Fruit fly (Drosophila melanogaster) whole organism, embryonic: ENCODE data around the gene MFS9.

Experiments used
- CG15479 ChIP-seq: fragments of 200-800 bp; sonication (Bioruptor generic); optimal IDR thresholded peaks from 3 replicates; lab custom pipeline; 2019; ENCODE audit warnings: missing biosample characterization, mild to moderate bottlenecking, missing genetic modification characterization, moderate library complexity
- CG16863 ChIP-seq: fragments of 200-800 bp; sonication (Bioruptor generic); optimal IDR thresholded peaks from 3 replicates; lab custom pipeline; 2016; ENCODE audit warnings: missing biosample characterization, missing genetic modification characterization
- CG17802 ChIP-seq: fragments of 200-800 bp; sonication (Bioruptor generic); optimal IDR thresholded peaks from 2 replicates; lab custom pipeline; 2018; ENCODE audit warnings: missing biosample characterization, mild to moderate bottlenecking, missing genetic modification characterization, moderate library complexity
- CG2875 ChIP-seq: fragments of 200-800 bp; sonication (Bioruptor generic); optimal IDR thresholded peaks from 2 replicates; lab custom pipeline; 2017; ENCODE audit warnings: missing biosample characterization, mild to moderate bottlenecking, missing genetic modification characterization, missing genetic modification reagents
- CG31365 ChIP-seq: fragments of 200-800 bp; sonication (Bioruptor generic); optimal IDR thresholded peaks from 2 replicates; lab custom pipeline; 2018; ENCODE audit warnings: missing biosample characterization, mild to moderate bottlenecking, missing genetic modification characterization
- CG31388 ChIP-seq: fragments of 200-800 bp; sonication (Bioruptor generic); optimal IDR thresholded peaks from 2 replicates; lab custom pipeline; 2016; ENCODE audit warnings: missing biosample characterization, missing genetic modification characterization
- CG32767 ChIP-seq: fragments of 200-800 bp; sonication (Bioruptor generic); IDR thresholded peaks from 2 replicates; pipeline ENCODE4 v1.3.6; 2022; ENCODE audit warnings: missing biosample characterization, missing genetic modification characterization
- CG3838 ChIP-seq: fragments of 200-800 bp; sonication (Bioruptor generic); optimal IDR thresholded peaks from 3 replicates; lab custom pipeline; 2016; ENCODE audit warnings: missing biosample characterization, missing genetic modification characterization
- CG4404 ChIP-seq: fragments of 200-800 bp; sonication (Bioruptor generic); IDR thresholded peaks from 2 replicates; pipeline ENCODE4 v1.3.6; 2022; ENCODE audit warnings: missing biosample characterization, missing genetic modification characterization
- CG7556 ChIP-seq: fragments of 200-800 bp; sonication (Bioruptor generic); optimal IDR thresholded peaks from 2 replicates; lab custom pipeline; 2017; ENCODE audit warnings: missing biosample characterization, mild to moderate bottlenecking, missing genetic modification characterization
- CG7745 ChIP-seq: fragments of 200-800 bp; sonication (Bioruptor generic); optimal IDR thresholded peaks from 2 replicates; lab custom pipeline; 2018; ENCODE audit warnings: missing biosample characterization, mild to moderate bottlenecking, missing genetic modification characterization, moderate library complexity
- CG7928 ChIP-seq: fragments of 200-800 bp; sonication (Bioruptor generic); optimal IDR thresholded peaks from 2 replicates; lab custom pipeline; 2017; ENCODE audit warnings: missing biosample characterization, mild to moderate bottlenecking, missing genetic modification characterization
- CG9215 ChIP-seq: fragments of 200-800 bp; sonication (Bioruptor generic); IDR thresholded peaks from 2 replicates; pipeline ENCODE4 v1.3.6; 2022; ENCODE audit warnings: missing biosample characterization, missing genetic modification characterization
- CG9609 ChIP-seq: fragments of 200-800 bp; sonication (Bioruptor generic); optimal IDR thresholded peaks from 3 replicates; lab custom pipeline; 2016; ENCODE audit warnings: missing biosample characterization, missing genetic modification characterization
- D ChIP-seq, 2 experiments: fragments of 200-800 bp in 1 of 2; fragments of >200 bp in 1 of 2; sonication (Bioruptor generic) in 1 of 2; optimal IDR thresholded peaks; 2 replicates in 1 of 2; 3 replicates in 1 of 2; lab custom pipeline; 2017; ENCODE audit warnings: mild to moderate bottlenecking in 1 of 2, missing biosample characterization in 1 of 2, missing genetic modification characterization in 1 of 2, missing genetic modification reagents in 1 of 2
- Dad ChIP-seq: fragments of 200-800 bp; sonication (Bioruptor generic); optimal IDR thresholded peaks from 3 replicates; lab custom pipeline; 2016; ENCODE audit warnings: missing biosample characterization, missing genetic modification characterization
- Dek ChIP-seq: fragments of 200-800 bp; sonication (Bioruptor generic); optimal IDR thresholded peaks from 3 replicates; lab custom pipeline; 2019; ENCODE audit warnings: missing biosample characterization, mild to moderate bottlenecking, missing genetic modification characterization, moderate library complexity
- ERR ChIP-seq: fragments of 200-800 bp; sonication (Bioruptor generic); optimal IDR thresholded peaks from 2 replicates; lab custom pipeline; 2016; ENCODE audit warnings: missing biosample characterization, missing genetic modification characterization
- Fer3 ChIP-seq: fragments of 200-800 bp; sonication (Bioruptor generic); optimal IDR thresholded peaks from 2 replicates; lab custom pipeline; 2018; ENCODE audit warnings: missing biosample characterization, mild to moderate bottlenecking, missing genetic modification characterization, moderate library complexity
- HLHmδ ChIP-seq: fragments of 200-800 bp; sonication (Bioruptor generic); optimal IDR thresholded peaks from 2 replicates; lab custom pipeline; 2018; ENCODE audit warnings: missing biosample characterization, mild to moderate bottlenecking, missing genetic modification characterization, moderate library complexity
- Hey ChIP-seq: fragments of 200-800 bp; sonication (Bioruptor generic); optimal IDR thresholded peaks from 3 replicates; lab custom pipeline; 2018; ENCODE audit warnings: missing biosample characterization, mild to moderate bottlenecking, missing genetic modification characterization
- Lim3 ChIP-seq: fragments of 200-800 bp; sonication (Bioruptor generic); IDR thresholded peaks from 2 replicates; pipeline ENCODE4 v1.3.6; 2022; ENCODE audit warnings: missing biosample characterization, missing genetic modification characterization
- Sin3A ChIP-seq: fragments of >200 bp; optimal IDR thresholded peaks from 2 replicates; lab custom pipeline; 2018
- Spps ChIP-seq: fragments of 200-800 bp; sonication (Bioruptor generic); optimal IDR thresholded peaks from 2 replicates; lab custom pipeline; 2018; ENCODE audit warnings: missing biosample characterization, mild to moderate bottlenecking, missing genetic modification characterization
- Xrp1 ChIP-seq: fragments of 200-800 bp; sonication (Bioruptor generic); IDR thresholded peaks from 2 replicates; pipeline ENCODE4 v1.3.6; 2022; ENCODE audit warnings: missing biosample characterization, missing genetic modification characterization
- bcd ChIP-seq: fragments of 200-800 bp; sonication (Bioruptor generic); optimal IDR thresholded peaks from 2 replicates; lab custom pipeline; 2017; ENCODE audit warnings: missing biosample characterization, mild to moderate bottlenecking, missing genetic modification characterization
- ci ChIP-seq: fragments of 200-800 bp; sonication (Bioruptor generic); IDR thresholded peaks from 3 replicates; pipeline ENCODE4 v1.3.6; 2022; ENCODE audit warnings: missing biosample characterization, missing genetic modification characterization
- corto ChIP-seq: fragments of 200-800 bp; sonication (Bioruptor generic); optimal IDR thresholded peaks from 2 replicates; lab custom pipeline; 2016; ENCODE audit warnings: missing biosample characterization, mild to moderate bottlenecking, missing genetic modification characterization, moderate library complexity
- croc ChIP-seq: fragments of 200-800 bp; sonication (Bioruptor generic); conservative IDR thresholded peaks from 3 replicates; pipeline ENCODE4 v1.3.6; 2022; ENCODE audit warnings: missing biosample characterization, missing genetic modification characterization
- fd3F ChIP-seq: fragments of 200-800 bp; sonication (Bioruptor generic); optimal IDR thresholded peaks from 2 replicates; lab custom pipeline; 2018; ENCODE audit warnings: missing biosample characterization, mild to moderate bottlenecking, missing genetic modification characterization, moderate library complexity
- gem ChIP-seq: fragments of 200-800 bp; sonication (Bioruptor generic); optimal IDR thresholded peaks from 2 replicates; lab custom pipeline; 2019; ENCODE audit warnings: missing biosample characterization, mild to moderate bottlenecking, missing genetic modification characterization, moderate library complexity
- gt ChIP-seq: fragments of 200-800 bp; sonication (Bioruptor generic); IDR thresholded peaks from 2 replicates; pipeline ENCODE4 v1.3.6; 2022; ENCODE audit warnings: missing biosample characterization, missing genetic modification characterization
- lbe ChIP-seq: fragments of 200-800 bp; sonication (Bioruptor generic); optimal IDR thresholded peaks from 2 replicates; lab custom pipeline; 2016; ENCODE audit warnings: missing biosample characterization, mild to moderate bottlenecking, missing genetic modification characterization
- lov ChIP-seq, 2 experiments: fragments of 200-800 bp in 1 of 2; fragments of >200 bp in 1 of 2; sonication (Bioruptor generic) in 1 of 2; IDR thresholded peaks in 1 of 2; optimal IDR thresholded peaks in 1 of 2; 2 replicates in 1 of 2; 3 replicates in 1 of 2; pipeline versions ENCODE4 v1.3.6 to Lab custom; 2017 to 2022; ENCODE audit warnings: missing biosample characterization in 1 of 2, missing genetic modification characterization in 1 of 2
- mam ChIP-seq: fragments of 200-800 bp; sonication (Bioruptor generic); optimal IDR thresholded peaks from 3 replicates; lab custom pipeline; 2016; ENCODE audit warnings: missing biosample characterization, missing genetic modification characterization
- mld ChIP-seq: fragments of 200-800 bp; sonication (Bioruptor generic); IDR thresholded peaks from 3 replicates; pipeline ENCODE4 v1.3.6; 2022; ENCODE audit warnings: missing biosample characterization, missing genetic modification characterization; ENCODE audit not compliant: partially characterized antibody
- oc ChIP-seq: fragments of 200-800 bp; sonication (Bioruptor generic); optimal IDR thresholded peaks from 2 replicates; lab custom pipeline; 2018; ENCODE audit warnings: missing biosample characterization, mild to moderate bottlenecking, missing genetic modification characterization, moderate library complexity
- odd ChIP-seq: fragments of 200-800 bp; sonication (Bioruptor generic); optimal IDR thresholded peaks from 2 replicates; lab custom pipeline; 2017; ENCODE audit warnings: missing biosample characterization, mild to moderate bottlenecking, missing genetic modification characterization
- otp ChIP-seq: fragments of 200-800 bp; sonication (Bioruptor generic); IDR thresholded peaks from 3 replicates; pipeline ENCODE4, ENCODE4 v1.3.6; 2022; ENCODE audit warnings: missing biosample characterization, missing genetic modification characterization
- p53 ChIP-seq: fragments of 200-800 bp; sonication (Bioruptor generic); optimal IDR thresholded peaks from 2 replicates; lab custom pipeline; 2016; ENCODE audit warnings: missing biosample characterization, missing genetic modification characterization
- ranshi ChIP-seq: fragments of 200-800 bp; sonication (Bioruptor generic); IDR thresholded peaks from 2 replicates; pipeline ENCODE4 v1.3.6; 2022; ENCODE audit warnings: missing biosample characterization, missing genetic modification characterization
- rib ChIP-seq: fragments of 200-800 bp; sonication (Bioruptor generic); IDR thresholded peaks from 2 replicates; pipeline ENCODE4 v1.3.6; 2022; ENCODE audit warnings: missing biosample characterization, missing genetic modification characterization
- ro ChIP-seq: fragments of 200-800 bp; sonication (Bioruptor generic); IDR thresholded peaks from 2 replicates; pipeline ENCODE4 v1.3.6; 2022; ENCODE audit warnings: missing biosample characterization, missing genetic modification characterization
- sob ChIP-seq: fragments of 200-800 bp; sonication (Bioruptor generic); IDR thresholded peaks from 2 replicates; pipeline ENCODE4 v1.3.6; 2022; ENCODE audit warnings: missing biosample characterization, missing genetic modification characterization
- tll ChIP-seq, 2 experiments: fragments of 200-800 bp in 1 of 2; fragments of >200 bp in 1 of 2; sonication (Bioruptor generic) in 1 of 2; optimal IDR thresholded peaks; 2 replicates each; lab custom pipeline; 2017 to 2019; ENCODE audit warnings: missing biosample characterization in 2 of 2, missing genetic modification characterization in 2 of 2, mild to moderate bottlenecking in 1 of 2, moderate library complexity in 1 of 2
- usp ChIP-seq: fragments of >200 bp; optimal IDR thresholded peaks from 2 replicates; lab custom pipeline; 2017; ENCODE audit warnings: missing biosample characterization, missing genetic modification characterization
- wor ChIP-seq: fragments of 200-800 bp; sonication (Bioruptor generic); IDR thresholded peaks from 2 replicates; pipeline ENCODE4 v1.3.6; 2022; ENCODE audit warnings: missing biosample characterization, missing genetic modification characterization
- zen ChIP-seq: fragments of 200-800 bp; sonication (Bioruptor generic); optimal IDR thresholded peaks from 3 replicates; lab custom pipeline; 2018; ENCODE audit warnings: missing biosample characterization, mild to moderate bottlenecking, missing genetic modification characterization, moderate library complexity

The MFS9 gene

dm6 chr3R:20556281-20557113 is 44.2 kb upstream of the MFS9 start (continued):
- TF ChIP-seq bcd (GFP tag; lab: Kevin White, UChicago): peak; percentile 70
- peak; percentile 39; the same call in 1 of the 2 replicates for TF ChIP-seq ro (GFP tag; lab: Robert Waterston, UW)
- TF ChIP-seq zen (tag; lab: Kevin White, UChicago): no peak
- TF ChIP-seq ci (GFP tag; lab: Robert Waterston, UW): no peak
- TF ChIP-seq p53 (GFP tag; lab: Kevin White, UChicago): no peak
- TF ChIP-seq oc (tag; lab: Kevin White, UChicago): no peak
- TF ChIP-seq Spps: no peak
- no peak for TF ChIP-seq corto (GFP tag; lab: Kevin White, UChicago)
- TF ChIP-seq CG9609 (GFP tag; lab: Kevin White, UChicago): no peak
- no peak for TF ChIP-seq CG3838 (GFP tag; lab: Kevin White, UChicago)
- TF ChIP-seq CG31365 (tag; lab: Kevin White, UChicago): no peak
- TF ChIP-seq Fer3: peak; percentile 82
- no peak for TF ChIP-seq lov (optimal IDR thresholded peaks at IDR 0.05; lab: Kevin White, UChicago)
- TF ChIP-seq lov (GFP tag; IDR thresholded peaks at IDR 0.05; lab: Robert Waterston, UW): no peak
- TF ChIP-seq sob (GFP tag; lab: Robert Waterston, UW): peak; percentile 84
- no peak for TF ChIP-seq Sin3A (lab: Kevin White, UChicago)
- no peak for TF ChIP-seq CG2875 (GFP tag; lab: Kevin White, UChicago)
- peak; percentile 73 for TF ChIP-seq rib
- peak; percentile 61 for TF ChIP-seq CG4404 (GFP tag; lab: Robert Waterston, UW)
- peak; percentile 53 for TF ChIP-seq Dek (tag; lab: Kevin White, UChicago)
- peak; percentile 41 for TF ChIP-seq CG31388
- no peak for TF ChIP-seq CG16863 (GFP tag; lab: Kevin White, UChicago)
- no peak for TF ChIP-seq CG15479 (GFP tag; lab: Kevin White, UChicago)
- TF ChIP-seq gem (tag; lab: Kevin White, UChicago): peak; percentile 77
- TF ChIP-seq HLHmδ (GFP tag; lab: Kevin White, UChicago): no peak
- peak; percentile 65 for TF ChIP-seq mam (GFP tag; lab: Kevin White, UChicago)
- TF ChIP-seq usp (GFP tag; lab: Kevin White, UChicago): no peak
- TF ChIP-seq odd (GFP tag; lab: Kevin White, UChicago): no peak
- peak; percentile 4 for TF ChIP-seq CG7928 (GFP tag; lab: Kevin White, UChicago)
- peak; percentile 14; the same call in 1 of the 3 replicates for TF ChIP-seq croc (GFP tag; lab: Robert Waterston, UW)
- peak; percentile 56; the same call in 1 of the 2 replicates for TF ChIP-seq CG32767 (GFP tag; lab: Robert Waterston, UW)
- no peak for TF ChIP-seq D (optimal IDR thresholded peaks at IDR 0.05; lab: Kevin White, UChicago)
- no peak for TF ChIP-seq D (GFP tag; optimal IDR thresholded peaks at IDR 0.05; lab: Kevin White, UChicago)
- no peak for TF ChIP-seq CG17802 (tag; lab: Kevin White, UChicago)
- TF ChIP-seq ranshi (GFP tag; lab: Robert Waterston, UW): peak; percentile 80
- TF ChIP-seq Hey (tag; lab: Kevin White, UChicago): no peak
- TF ChIP-seq CG7745 (tag; lab: Kevin White, UChicago): no peak
- TF ChIP-seq CG7556 (GFP tag; lab: Kevin White, UChicago): peak; percentile 73
- no peak for TF ChIP-seq lbe (GFP tag; lab: Kevin White, UChicago)
- TF ChIP-seq ERR (GFP tag; lab: Kevin White, UChicago): peak; percentile 7
- no peak for TF ChIP-seq wor (GFP tag; lab: Robert Waterston, UW)
- no peak for TF ChIP-seq tll (GFP tag; optimal IDR thresholded peaks at IDR 0.05; lab: Kevin White, UChicago)
- TF ChIP-seq Dad (GFP tag; lab: Kevin White, UChicago): no peak
- peak; percentile 45 for TF ChIP-seq Xrp1 (GFP tag; lab: Robert Waterston, UW)
- peak; percentile 56 for TF ChIP-seq fd3F (GFP tag; lab: Kevin White, UChicago)
- peak; percentile 55; the same call in 2 of the 3 replicates for TF ChIP-seq otp (GFP tag; lab: Robert Waterston, UW)
- no peak for TF ChIP-seq Lim3 (GFP tag; lab: Robert Waterston, UW)
- TF ChIP-seq CG9215: peak; percentile 81
- TF ChIP-seq gt (GFP tag; lab: Robert Waterston, UW): 0 out of 2 replicates have a peak, but pooled peaks have one; percentile 20
- no peak for TF ChIP-seq mld
